Worm (Caenorhabditis elegans) whole organism, L4 larva: ENCODE data around the gene C15B12.2.

Source experiments
- D1046.2 ChIP-seq: fragments of 200-800 bp; sonication (Bioruptor generic); IDR thresholded peaks from 2 replicates; pipeline ENCODE4 v1.3.6; 2022; ENCODE audit warnings: missing genetic modification characterization, missing compliant biosample characterization
- F10B5.3 ChIP-seq: sonication (generic microtip); optimal IDR thresholded peaks from 2 replicates; lab custom pipeline; 2016; ENCODE audit warnings: mild to moderate bottlenecking, missing genetic modification characterization, missing compliant biosample characterization
- F26F4.8 ChIP-seq: fragments of 200-800 bp; sonication (Bioruptor generic); conservative IDR thresholded peaks from 2 replicates; pipeline ENCODE4 v1.3.6; 2022; ENCODE audit warnings: missing genetic modification characterization, missing compliant biosample characterization
- T20F7.1 ChIP-seq: fragments of 200-800 bp; sonication (Bioruptor generic); optimal IDR thresholded peaks from 2 replicates; lab custom pipeline; 2018; ENCODE audit warnings: mild to moderate bottlenecking, missing genetic modification characterization, missing compliant biosample characterization
- Y5F2A.4 ChIP-seq: fragments of 200-800 bp; sonication (Bioruptor generic); optimal IDR thresholded peaks from 2 replicates; lab custom pipeline; 2018; ENCODE audit warnings: mild to moderate bottlenecking, missing genetic modification characterization, missing compliant biosample characterization
- aha-1 ChIP-seq: fragments of 150-350 bp; peaks from one replicate; lab custom pipeline; 2014; ENCODE audit warnings: missing biosample characterization, missing genetic modification characterization
- attf-4 ChIP-seq: sonication (generic microtip); optimal IDR thresholded peaks from 3 replicates; lab custom pipeline; 2017; ENCODE audit warnings: missing biosample characterization, missing genetic modification characterization
- ceh-20 ChIP-seq: fragments of 200-800 bp; sonication (Bioruptor generic); IDR thresholded peaks from 2 replicates; pipeline ENCODE4 v1.3.6; 2022; ENCODE audit warnings: missing genetic modification reagents, missing genetic modification characterization, missing compliant biosample characterization
- ceh-28 ChIP-seq: fragments of 150-350 bp; optimal IDR thresholded peaks from 2 replicates; lab custom pipeline; 2014; ENCODE audit warnings: missing biosample characterization, missing genetic modification reagents, missing genetic modification characterization
- ceh-32 ChIP-seq: sonication (generic microtip); optimal IDR thresholded peaks from 2 replicates; lab custom pipeline; 2016; ENCODE audit warnings: mild to moderate bottlenecking, missing genetic modification characterization, missing compliant biosample characterization; ENCODE audit not compliant: poor library complexity
- ceh-82 ChIP-seq: sonication (generic microtip); optimal IDR thresholded peaks from 2 replicates; lab custom pipeline; 2017; ENCODE audit warnings: missing biosample characterization, missing genetic modification characterization
- ces-1 ChIP-seq: fragments of 150-350 bp; sonication (generic microtip); optimal IDR thresholded peaks from 4 replicates; lab custom pipeline; 2014; ENCODE audit warnings: missing biosample characterization, missing genetic modification reagents, missing genetic modification characterization
- cey-2 ChIP-seq: sonication (generic microtip); optimal IDR thresholded peaks from 3 replicates; lab custom pipeline; 2017; ENCODE audit warnings: missing genetic modification characterization, mild to moderate bottlenecking, missing compliant biosample characterization, antibody characterized with exemption, borderline replicate concordance; ENCODE audit not compliant: insufficient read depth
- ctbp-1 ChIP-seq: fragments of 200-800 bp; sonication (Bioruptor generic); IDR thresholded peaks from 2 replicates; pipeline ENCODE4 v1.3.6; 2022; ENCODE audit warnings: missing genetic modification reagents, missing genetic modification characterization, missing compliant biosample characterization
- daf-19 ChIP-seq: fragments of 200-800 bp; sonication (Bioruptor generic); conservative IDR thresholded peaks from 2 replicates; pipeline ENCODE4 v1.3.6; 2022; ENCODE audit warnings: missing genetic modification characterization, missing compliant biosample characterization
- dmd-6 ChIP-seq: fragments of 200-800 bp; sonication (Bioruptor generic); IDR thresholded peaks from 2 replicates; pipeline ENCODE4 v1.3.6; 2022; ENCODE audit warnings: missing genetic modification reagents, missing genetic modification characterization, missing compliant biosample characterization
- dpl-1 ChIP-seq: fragments of 150-350 bp; optimal IDR thresholded peaks from 2 replicates; lab custom pipeline; 2014; ENCODE audit warnings: missing biosample characterization, missing genetic modification reagents, missing genetic modification characterization
- dve-1 ChIP-seq: sonication (generic microtip); optimal IDR thresholded peaks from 2 replicates; lab custom pipeline; 2017; ENCODE audit warnings: antibody characterized with exemption, mild to moderate bottlenecking, missing genetic modification characterization, missing compliant biosample characterization; ENCODE audit not compliant: insufficient read depth
- fkh-10 ChIP-seq: fragments of 150-350 bp; optimal IDR thresholded peaks from 2 replicates; lab custom pipeline; 2014; ENCODE audit warnings: missing biosample characterization, missing genetic modification reagents, missing genetic modification characterization
- gei-8 ChIP-seq: fragments of 200-800 bp; sonication (Bioruptor generic); optimal IDR thresholded peaks from 2 replicates; lab custom pipeline; 2018; ENCODE audit warnings: mild to moderate bottlenecking, missing genetic modification characterization, missing compliant biosample characterization
- hif-1 ChIP-seq, 2 experiments: sonication (generic microtip); optimal IDR thresholded peaks; 2 replicates each; lab custom pipeline; 2016 to 2017; ENCODE audit warnings: missing compliant biosample characterization in 2 of 2, missing genetic modification characterization in 2 of 2, missing genetic modification reagents in 2 of 2, missing genotype in 2 of 2, mild to moderate bottlenecking in 1 of 2
- hlh-30 ChIP-seq: sonication (generic microtip); optimal IDR thresholded peaks from 2 replicates; lab custom pipeline; 2017; ENCODE audit warnings: antibody characterized with exemption, mild to moderate bottlenecking, missing genetic modification characterization, missing compliant biosample characterization; ENCODE audit not compliant: insufficient read depth
- hmg-1.1 ChIP-seq: fragments of 200-800 bp; sonication (Bioruptor generic); IDR thresholded peaks from 2 replicates; pipeline ENCODE4 v1.3.6; 2022; ENCODE audit warnings: missing genetic modification reagents, missing genetic modification characterization, missing compliant biosample characterization
- lin-13 ChIP-seq: fragments of 150-350 bp; optimal IDR thresholded peaks from 2 replicates; lab custom pipeline; 2014; ENCODE audit warnings: missing biosample characterization, missing genetic modification reagents, missing genetic modification characterization
- lin-38 ChIP-seq: fragments of 200-800 bp; sonication (Bioruptor generic); IDR thresholded peaks from 2 replicates; pipeline ENCODE4 v1.3.6; 2022; ENCODE audit warnings: missing genetic modification reagents, missing genetic modification characterization, missing compliant biosample characterization
- lir-3 ChIP-seq: sonication (generic microtip); optimal IDR thresholded peaks from 2 replicates; lab custom pipeline; 2016; ENCODE audit warnings: mild to moderate bottlenecking, missing genetic modification characterization, missing compliant biosample characterization
- madf-5 ChIP-seq, 2 experiments: fragments of 200-800 bp; sonication (Bioruptor generic); IDR thresholded peaks; 2 replicates each; pipeline ENCODE4 v1.3.6; 2022; ENCODE audit warnings: missing compliant biosample characterization in 2 of 2, missing genetic modification characterization in 2 of 2
- mes-2 ChIP-seq: sonication (generic microtip); optimal IDR thresholded peaks from 2 replicates; lab custom pipeline; 2016; ENCODE audit warnings: missing genotype, mild to moderate bottlenecking, missing genetic modification characterization, missing compliant biosample characterization; ENCODE audit not compliant: poor library complexity, severe bottlenecking
- nhr-25 ChIP-seq: sonication (generic microtip); optimal IDR thresholded peaks from 2 replicates; lab custom pipeline; 2017; ENCODE audit warnings: missing genetic modification characterization, mild to moderate bottlenecking, missing compliant biosample characterization, antibody characterized with exemption, moderate library complexity, borderline replicate concordance; ENCODE audit not compliant: insufficient read depth
- nhr-48 ChIP-seq: sonication (generic microtip); optimal IDR thresholded peaks from 2 replicates; lab custom pipeline; 2016; ENCODE audit warnings: mild to moderate bottlenecking, missing genetic modification characterization, missing compliant biosample characterization
- nhr-6 ChIP-seq: fragments of 150-350 bp; optimal IDR thresholded peaks from 2 replicates; lab custom pipeline; 2014; ENCODE audit warnings: missing biosample characterization, missing genetic modification characterization
- nhr-76 ChIP-seq: fragments of 150-350 bp; optimal IDR thresholded peaks from 2 replicates; lab custom pipeline; 2014; ENCODE audit warnings: missing biosample characterization, missing genetic modification characterization
- nhr-77 ChIP-seq: fragments of 150-350 bp; optimal IDR thresholded peaks from 2 replicates; lab custom pipeline; 2014; ENCODE audit warnings: missing biosample characterization, missing genetic modification characterization
- pqm-1 ChIP-seq: sonication (generic microtip); optimal IDR thresholded peaks from 2 replicates; lab custom pipeline; 2017; ENCODE audit warnings: missing biosample characterization, missing genetic modification characterization
- saeg-2 ChIP-seq: fragments of 200-800 bp; sonication (Bioruptor generic); IDR thresholded peaks from 2 replicates; pipeline ENCODE4 v1.3.6; 2022; ENCODE audit warnings: missing genetic modification reagents, missing genetic modification characterization, missing compliant biosample characterization
- snpc-1.2 ChIP-seq: fragments of 200-800 bp; sonication (Bioruptor generic); IDR thresholded peaks from 2 replicates; pipeline ENCODE4 v1.3.6; 2022; ENCODE audit warnings: missing genetic modification reagents, missing genetic modification characterization, missing compliant biosample characterization
- spr-1 ChIP-seq: sonication (generic microtip); optimal IDR thresholded peaks from 2 replicates; lab custom pipeline; 2016; ENCODE audit warnings: mild to moderate bottlenecking, missing genetic modification characterization, missing compliant biosample characterization
- tra-1 ChIP-seq: fragments of 200-800 bp; sonication (Bioruptor generic); IDR thresholded peaks from 2 replicates; pipeline ENCODE4 v1.3.6; 2022; ENCODE audit warnings: missing genetic modification reagents, missing genetic modification characterization, missing compliant biosample characterization
- unc-62 ChIP-seq, 3 experiments: fragments of 150-350 bp in 1 of 3; sonication (generic microtip); optimal IDR thresholded peaks in 2 of 3; peaks in 1 of 3; 1 replicate in 1 of 3; 2 replicates in 2 of 3; lab custom pipeline; 2014 to 2017; ENCODE audit warnings: missing biosample characterization in 3 of 3, missing genetic modification characterization in 3 of 3, missing genetic modification reagents in 3 of 3, missing genotype in 1 of 3
- vab-7 ChIP-seq: fragments of 200-800 bp; sonication (Bioruptor generic); IDR thresholded peaks from 2 replicates; pipeline ENCODE4 v1.3.6; 2022; ENCODE audit warnings: missing genetic modification reagents, missing genetic modification characterization, missing compliant biosample characterization
- zfp-3 ChIP-seq: fragments of 200-800 bp; sonication (Bioruptor generic); conservative IDR thresholded peaks from 2 replicates; pipeline ENCODE4 v1.3.6; 2022; ENCODE audit warnings: missing genetic modification reagents, missing genetic modification characterization, missing compliant biosample characterization
- zip-11 ChIP-seq: fragments of 200-800 bp; sonication (Bioruptor generic); IDR thresholded peaks from 2 replicates; pipeline ENCODE4 v1.3.6; 2022; ENCODE audit warnings: missing genetic modification characterization, missing compliant biosample characterization

The C15B12.2 gene

ce11 chrX:6458001-6458400 is 5.2 kb upstream of the C15B12.2 start:
- TF ChIP-seq nhr-25 (tag; lab: Kevin White, UChicago) (no peak), ceh-28 (tag; lab: Kevin White, UChicago) (no peak), dve-1 (peak; percentile 41), ceh-20 (GFP tag; lab: Robert Waterston, UW) (no peak), D1046.2 (GFP tag; lab: Robert Waterston, UW) (no peak), ces-1 (GFP tag; lab: Kevin White, UChicago) (no peak), T20F7.1 (GFP tag; lab: Kevin White, UChicago) (no peak), unc-62 (GFP tag; optimal IDR thresholded peaks at IDR 0.05 in 1 of 2; lab: Kevin White, UChicago) (peak; percentile 15 to 17), unc-62 (tag; optimal IDR thresholded peaks at IDR 0.05; lab: Kevin White, UChicago) (no peak), dmd-6 (GFP tag; lab: Robert Waterston, UW) (peak; percentile 69), madf-5 (GFP tag; IDR thresholded peaks at IDR 0.05; lab: Robert Waterston, UW) (no peak), zfp-3 (GFP tag; lab: Robert Waterston, UW) (no peak), mes-2 (tag; lab: Kevin White, UChicago) (no peak), hif-1 (tag; optimal IDR thresholded peaks at IDR 0.05; lab: Kevin White, UChicago) (no peak), attf-4 (tag; lab: Kevin White, UChicago) (no peak), tra-1 (GFP tag; lab: Robert Waterston, UW) (peak; percentile 58; the same call in 1 of the 2 replicates), daf-19 (no peak), fkh-10 (GFP tag; lab: Kevin White, UChicago) (no peak), snpc-1.2 (GFP tag; lab: Robert Waterston, UW) (no peak), hmg-1.1 (GFP tag; lab: Robert Waterston, UW) (no peak), lin-13 (GFP tag; lab: Kevin White, UChicago) (no peak), nhr-48 (tag; lab: Kevin White, UChicago) (peak; percentile 30), hlh-30 (no peak), nhr-77 (tag; lab: Kevin White, UChicago) (peak; percentile 0), cey-2 (tag; lab: Kevin White, UChicago) (no peak), zip-11 (no peak), vab-7 (GFP tag; lab: Robert Waterston, UW) (no peak), saeg-2 (no peak), F10B5.3 (no peak), dpl-1 (GFP tag; lab: Kevin White, UChicago) (no peak), F26F4.8 (no peak), nhr-6 (no peak), nhr-76 (tag; lab: Kevin White, UChicago) (no peak), aha-1 (tag; lab: Kevin White, UChicago) (no peak), ceh-32 (tag; lab: Kevin White, UChicago) (no peak), ctbp-1 (GFP tag; lab: Robert Waterston, UW) (no peak)

ce11 chrX:6458467-6458866 is 4.7 kb upstream of the C15B12.2 start:
- TF ChIP-seq pqm-1 (tag; lab: Kevin White, UChicago) (peak; percentile 57), spr-1 (tag; lab: Kevin White, UChicago) (no peak), lir-3 (tag; lab: Kevin White, UChicago) (no peak), gei-8 (no peak), lin-38 (no peak), ceh-82 (tag; lab: Kevin White, UChicago) (no peak), Y5F2A.4 (GFP tag; lab: Kevin White, UChicago) (no peak)
- TF ChIP-seq, all 104 proteins: peak for 1
